Worm (Caenorhabditis elegans): ENCODE measurements around the gene ins-11.

DNA sequence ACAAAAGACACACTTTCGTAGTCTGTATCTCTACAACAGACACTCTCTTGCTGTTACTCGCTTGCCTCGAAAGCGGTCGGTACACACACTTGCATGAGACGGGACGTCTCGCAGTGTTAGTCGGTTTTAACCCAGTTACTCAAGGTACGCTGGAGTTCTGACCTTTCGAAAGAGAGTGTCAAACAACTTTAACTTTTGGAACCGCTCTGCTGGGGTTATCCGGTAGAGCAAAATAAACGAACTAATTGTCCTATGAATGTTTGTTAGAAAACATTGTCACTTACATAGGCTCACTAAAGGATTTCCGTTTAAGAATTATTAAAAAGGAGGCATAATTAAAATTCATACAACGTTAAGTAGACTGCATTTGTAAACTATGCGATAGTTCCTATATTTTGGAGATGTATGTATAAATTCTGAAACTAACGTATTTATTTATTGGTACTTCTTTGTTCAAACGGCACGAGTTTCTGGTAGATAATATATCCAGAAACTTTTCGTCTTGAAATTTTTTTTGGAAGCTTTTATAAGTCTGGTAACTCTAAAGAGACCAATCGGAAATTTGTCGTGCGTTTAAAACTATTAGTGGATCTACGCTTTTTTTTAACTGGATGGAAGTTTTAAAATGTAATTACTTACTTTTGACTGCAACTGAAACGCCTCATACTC, 12.9 kb upstream of the ins-11 start:
- TF ChIP-seq him-1 (tag; optimal IDR thresholded peaks at IDR 0.05) (peak; percentile 98), dao-5 (tag; optimal IDR thresholded peaks at IDR 0.05) (peak; percentile 89)

Measured in whole organism, L4/young adult.